Worm (Caenorhabditis elegans): ENCODE data around the gene pgph-3.

ce11 chrV:5774137-5774536 is 10.5 kb upstream of the pgph-3 start:
- no peak for TF ChIP-seq snpc-4 (tag; optimal IDR thresholded peaks at IDR 0.05)
- no peak for TF ChIP-seq lin-13 (GFP tag; optimal IDR thresholded peaks at IDR 0.05)
- TF ChIP-seq lin-39 (tag; optimal IDR thresholded peaks at IDR 0.05): no peak
- no peak for TF ChIP-seq nhr-11 (tag; optimal IDR thresholded peaks at IDR 0.05)
- no peak for TF ChIP-seq zfp-3 (GFP tag; conservative IDR thresholded peaks at IDR 0.05)
- no peak for TF ChIP-seq rbr-2 (tag; optimal IDR thresholded peaks at IDR 0.05)
- no peak for TF ChIP-seq F49E8.2 (tag; optimal IDR thresholded peaks at IDR 0.05; ENCODE audit: borderline replicate concordance)
- TF ChIP-seq nhr-76 (tag; optimal IDR thresholded peaks at IDR 0.05): no peak
- no peak for TF ChIP-seq nhr-77 (tag; optimal IDR thresholded peaks at IDR 0.05)
- no peak for TF ChIP-seq sdz-12 (GFP tag; optimal IDR thresholded peaks at IDR 0.05)
- TF ChIP-seq aha-1 (tag): no peak
- no peak for TF ChIP-seq fkh-10 (GFP tag; optimal IDR thresholded peaks at IDR 0.05)
